Fruit fly (Drosophila melanogaster): ENCODE data around the gene CG34454.

DNA sequence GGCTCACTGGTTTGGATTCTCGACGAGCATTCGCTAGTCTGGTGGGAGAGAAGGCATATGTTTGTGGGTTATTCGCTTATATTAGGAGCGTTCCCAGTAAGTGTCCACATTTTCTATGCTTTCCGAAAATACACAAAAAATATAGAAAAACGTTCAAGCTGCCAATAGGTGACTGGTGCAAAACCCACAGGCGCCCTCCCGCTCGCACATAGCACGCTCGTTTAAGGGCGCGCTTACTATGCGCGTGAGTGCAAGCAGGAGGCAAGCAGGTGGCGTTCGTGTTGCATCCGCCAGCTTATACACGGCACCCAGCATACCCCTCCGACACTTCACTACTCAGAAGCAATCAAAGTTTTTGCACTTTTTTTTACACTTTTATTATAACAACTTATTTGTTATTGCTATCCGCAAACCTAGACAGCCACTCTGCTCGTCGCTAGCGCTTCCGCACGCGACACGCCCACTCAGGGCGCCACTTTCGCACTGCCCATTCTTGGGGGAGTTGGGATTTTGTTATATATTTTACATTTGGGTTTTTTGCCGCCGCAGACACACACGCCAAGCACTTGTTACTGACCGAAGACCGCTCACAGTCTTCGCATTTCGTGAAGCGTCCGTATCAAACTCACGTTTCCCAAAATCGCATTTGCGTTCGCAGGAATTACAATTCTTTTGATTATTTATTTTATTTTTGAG is 33.0 kb downstream of the CG34454 start:
- peak; percentile 33; the same call in 1 of the 2 replicates for TF ChIP-seq Gug (GFP tag; IDR thresholded peaks at IDR 0.05)
- TF ChIP-seq fkh (GFP tag; optimal IDR thresholded peaks at IDR 0.05), result no peak

Measured in whole organism, prepupa.